Fruit fly (Drosophila melanogaster) whole organism, pupa: ENCODE results near the gene IscU.

Experiments used
- CG10348 ChIP-seq: fragments of 200-800 bp; sonication (Bioruptor generic); IDR thresholded peaks from 2 replicates; pipeline ENCODE4 v1.3.6; 2022; ENCODE audit warnings: missing biosample characterization, missing genetic modification characterization
- CG12605 ChIP-seq: fragments of 200-800 bp; sonication (Bioruptor generic); IDR thresholded peaks from 2 replicates; pipeline ENCODE4 v1.3.6; 2022; ENCODE audit warnings: missing biosample characterization, missing genetic modification characterization
- CG13204 ChIP-seq: fragments of 200-800 bp; sonication (Bioruptor generic); optimal IDR thresholded peaks from 2 replicates; lab custom pipeline; 2018; ENCODE audit warnings: missing biosample characterization, mild to moderate bottlenecking, missing genetic modification characterization, moderate library complexity
- CG14655 ChIP-seq: fragments of 200-800 bp; sonication (Bioruptor generic); optimal IDR thresholded peaks from 3 replicates; lab custom pipeline; 2017; ENCODE audit warnings: mild to moderate bottlenecking, missing biosample characterization, missing genetic modification reagents, missing genetic modification characterization
- CG15710 ChIP-seq: fragments of 200-800 bp; sonication (Bioruptor generic); optimal IDR thresholded peaks from 2 replicates; lab custom pipeline; 2018; ENCODE audit warnings: missing biosample characterization, mild to moderate bottlenecking, missing genetic modification characterization, moderate library complexity
- CG4496 ChIP-seq: fragments of 200-800 bp; sonication (Bioruptor generic); IDR thresholded peaks from 3 replicates; pipeline ENCODE4 v1.3.6; 2022; ENCODE audit warnings: missing biosample characterization, missing genetic modification characterization
- CG8301 ChIP-seq: fragments of 200-800 bp; sonication (Bioruptor generic); optimal IDR thresholded peaks from 2 replicates; lab custom pipeline; 2018; ENCODE audit warnings: missing biosample characterization, mild to moderate bottlenecking, missing genetic modification characterization
- CG9948 ChIP-seq: fragments of 200-800 bp; sonication (Bioruptor generic); optimal IDR thresholded peaks from 2 replicates; lab custom pipeline; 2018; ENCODE audit warnings: missing biosample characterization, mild to moderate bottlenecking, missing genetic modification characterization, moderate library complexity
- D1 ChIP-seq: fragments of 200-800 bp; sonication (Bioruptor generic); optimal IDR thresholded peaks from 2 replicates; lab custom pipeline; 2018; ENCODE audit warnings: missing biosample characterization, mild to moderate bottlenecking, missing genetic modification characterization, moderate library complexity
- Ets98B ChIP-seq: fragments of 200-800 bp; sonication (Bioruptor generic); IDR thresholded peaks from 2 replicates; pipeline ENCODE4 v1.3.6; 2022; ENCODE audit warnings: missing biosample characterization, missing genetic modification characterization
- fd96Ca ChIP-seq: fragments of 200-800 bp; sonication (Bioruptor generic); IDR thresholded peaks from 3 replicates; pipeline ENCODE4 v1.3.6; 2022; ENCODE audit warnings: missing biosample characterization, missing genetic modification characterization
- gl ChIP-seq: fragments of 200-800 bp; sonication (Bioruptor generic); optimal IDR thresholded peaks from 2 replicates; lab custom pipeline; 2018; ENCODE audit warnings: missing biosample characterization, mild to moderate bottlenecking, missing genetic modification characterization

DNA sequence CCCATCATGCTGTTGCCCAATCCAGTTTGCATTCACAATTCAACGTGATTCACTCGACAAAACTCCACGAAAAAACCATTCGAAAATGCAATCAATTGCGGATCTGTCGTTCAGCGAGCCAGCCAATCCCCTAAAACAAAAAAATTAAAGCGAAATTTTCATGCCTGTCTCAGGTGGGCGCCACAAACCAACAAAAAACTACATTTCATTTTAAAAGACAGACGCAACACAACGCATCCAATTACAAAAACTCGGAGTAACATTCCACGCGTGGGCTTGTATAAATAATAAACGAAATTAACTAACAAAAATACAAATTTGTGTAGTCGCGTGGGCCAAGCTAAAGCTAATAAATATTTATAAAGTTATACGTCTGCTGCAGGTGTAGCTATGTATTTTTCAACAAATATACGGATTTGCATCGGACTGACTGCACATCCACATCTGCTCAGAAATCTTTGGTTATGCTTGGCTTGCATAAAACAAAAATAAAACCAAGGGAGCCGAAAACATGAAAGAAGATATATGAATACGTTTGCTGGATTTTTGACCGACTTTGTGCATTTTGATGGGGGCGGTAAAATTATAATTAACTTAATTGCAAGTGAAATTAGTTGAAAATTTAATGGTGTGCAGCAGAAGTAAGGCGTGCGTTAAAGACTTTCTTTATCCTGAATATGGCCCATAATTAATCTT lies 20.1 kb upstream of the IscU start:
- no peak for TF ChIP-seq CG15710 (tag; lab: Kevin White, UChicago)
- no peak for TF ChIP-seq D1
- TF ChIP-seq CG14655 (GFP tag; lab: Kevin White, UChicago): no peak
- no peak for TF ChIP-seq CG12605
- TF ChIP-seq fd96Ca: no peak
- TF ChIP-seq gl: no peak
- no peak for TF ChIP-seq CG8301 (tag; lab: Kevin White, UChicago)
- TF ChIP-seq Ets98B (GFP tag; lab: Robert Waterston, UW): no peak
- TF ChIP-seq CG9948 (tag; lab: Kevin White, UChicago): no peak
- no peak for TF ChIP-seq CG10348 (GFP tag; lab: Robert Waterston, UW)
- TF ChIP-seq CG4496 (GFP tag; lab: Robert Waterston, UW): no peak
- TF ChIP-seq CG13204 (GFP tag; lab: Kevin White, UChicago): no peak
